Worm (Caenorhabditis elegans) whole organism, L3 larva: ENCODE measurements around the gene acp-2.

Experiments
- ceh-28 ChIP-seq: fragments of 150-350 bp; optimal IDR thresholded peaks from 2 replicates; lab custom pipeline; 2014; ENCODE audit warnings: missing biosample characterization, missing genetic modification reagents, missing genetic modification characterization
- daf-12 ChIP-seq: fragments of 150-350 bp; optimal IDR thresholded peaks from 2 replicates; lab custom pipeline; 2014; ENCODE audit warnings: missing biosample characterization, missing genetic modification reagents, missing genetic modification characterization
- elt-1 ChIP-seq: fragments of 150-350 bp; optimal IDR thresholded peaks from 2 replicates; lab custom pipeline; 2014; ENCODE audit warnings: missing biosample characterization, missing genetic modification characterization
- nhr-237 ChIP-seq: fragments of 150-350 bp; optimal IDR thresholded peaks from 2 replicates; lab custom pipeline; 2014; ENCODE audit warnings: missing biosample characterization, missing genetic modification characterization
- skn-1 ChIP-seq: fragments of 150-350 bp; optimal IDR thresholded peaks from 2 replicates; lab custom pipeline; 2014; ENCODE audit warnings: missing biosample characterization, missing genetic modification characterization
- ztf-11 ChIP-seq: fragments of 150-350 bp; optimal IDR thresholded peaks from 2 replicates; lab custom pipeline; 2014; ENCODE audit warnings: missing biosample characterization, missing genetic modification characterization

ce11 chrII:8479337-8479736 lies 47.5 kb upstream of the acp-2 start:
- no peak for TF ChIP-seq nhr-237
- no peak for TF ChIP-seq daf-12
- no peak for TF ChIP-seq ztf-11
- no peak for TF ChIP-seq ceh-28 (tag; lab: Kevin White, UChicago)
- TF ChIP-seq elt-1 (tag; lab: Kevin White, UChicago): no peak
- no peak for TF ChIP-seq skn-1 (tag; lab: Kevin White, UChicago)
